Worm (Caenorhabditis elegans): ENCODE data around the gene Y81B9A.1.
"Not testable (repeated sequence)": the region's sequence is repeated elsewhere in the genome, so short reads cannot be mapped to it uniquely, and the experiment has no call there.

Y81B9A.1 gene

DNA sequence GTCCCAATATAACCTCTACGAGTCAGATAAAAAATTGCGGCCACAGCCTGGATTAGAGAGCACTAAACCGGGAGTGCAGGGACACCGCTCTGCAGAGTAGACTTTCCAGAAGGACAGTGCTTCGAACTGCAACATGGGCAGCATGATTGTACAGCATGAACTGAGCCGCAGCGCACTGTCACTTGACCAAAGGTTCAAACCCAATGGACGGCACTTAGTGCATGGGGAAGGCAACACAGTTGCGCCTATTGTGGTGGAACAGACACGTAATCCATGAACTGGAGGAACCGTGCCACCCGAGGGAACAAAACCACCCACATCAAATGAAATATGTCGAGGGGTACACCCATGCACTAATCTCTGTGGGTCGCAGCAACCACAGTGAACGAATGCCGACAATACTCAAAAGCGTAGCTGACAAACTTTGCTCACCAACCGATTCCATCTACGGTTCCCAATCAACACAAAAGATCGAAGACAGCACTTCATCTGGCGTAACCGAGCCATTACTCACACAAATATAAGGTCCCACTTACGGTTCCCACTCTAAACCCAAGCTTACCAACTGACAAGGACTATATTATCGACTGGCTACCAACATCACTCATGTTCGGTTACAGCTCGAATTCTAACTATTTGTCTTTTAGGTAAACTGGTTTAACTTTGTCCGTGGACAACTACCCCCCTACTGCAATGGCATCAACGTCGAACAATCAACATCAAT, 3.3 kb downstream of the Y81B9A.1 start:
- TF ChIP-seq Y53G8AR.9 (GFP tag; conservative IDR thresholded peaks at IDR 0.05): no peak
- no peak for TF ChIP-seq madf-3 (GFP tag; IDR thresholded peaks at IDR 0.05)
- no peak for TF ChIP-seq mel-28 (tag; optimal IDR thresholded peaks at IDR 0.05; ENCODE audit: borderline replicate concordance)
- no peak for TF ChIP-seq ztf-3 (GFP tag; optimal IDR thresholded peaks at IDR 0.05)
- no peak for TF ChIP-seq zim-3 (tag; optimal IDR thresholded peaks at IDR 0.05)
- no peak for TF ChIP-seq aptf-3 (GFP tag; IDR thresholded peaks at IDR 0.05)
- TF ChIP-seq lin-54 (GFP tag; optimal IDR thresholded peaks at IDR 0.05): no peak
- no peak for TF ChIP-seq snpc-3.4 (tag; optimal IDR thresholded peaks at IDR 0.05)
- no peak for TF ChIP-seq repo-1 (tag; optimal IDR thresholded peaks at IDR 0.05)
- TF ChIP-seq Y95B8A.8 (GFP tag; IDR thresholded peaks at IDR 0.05): no peak
- TF ChIP-seq ZK185.1 (tag; optimal IDR thresholded peaks at IDR 0.05; ENCODE audit: poor library complexity, severe bottlenecking): no peak
- no peak for TF ChIP-seq nfyb-1 (GFP tag; IDR thresholded peaks at IDR 0.05)
- TF ChIP-seq die-1 (tag; optimal IDR thresholded peaks at IDR 0.05): no peak
- TF ChIP-seq lag-1 (GFP tag; IDR thresholded peaks at IDR 0.05): no peak
- no peak for TF ChIP-seq madf-6 (GFP tag; IDR thresholded peaks at IDR 0.05)

DNA sequence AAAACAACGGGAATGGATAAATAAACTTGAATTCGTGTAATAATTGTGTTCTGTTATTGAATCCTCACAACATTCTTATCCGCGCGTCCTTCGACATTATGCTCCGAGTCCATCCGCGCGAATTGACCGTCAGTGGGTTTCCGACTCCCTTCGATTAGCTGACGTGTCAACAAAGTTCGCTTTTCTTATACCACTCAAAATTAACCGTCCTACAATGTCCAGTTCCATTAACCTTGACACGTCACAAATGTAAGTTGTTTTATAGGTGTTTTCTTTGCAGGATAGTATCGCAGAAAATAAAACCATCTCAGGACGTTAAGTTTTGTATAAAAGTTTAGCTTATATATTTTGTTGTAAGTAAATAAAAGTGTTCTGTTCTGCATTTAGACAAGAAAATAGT, 11.2 kb downstream of the Y81B9A.1 start, which contains the start of gene crb-3:
TSS of gene crb-3 (plus strand) at position 301 of the 400 bp plus-strand sequence.
- TF ChIP-seq F10E7.11 (tag; optimal IDR thresholded peaks at IDR 0.05); ZK185.1 (tag; optimal IDR thresholded peaks at IDR 0.05; ENCODE audit: poor library complexity, severe bottlenecking); sdz-38 (tag; optimal IDR thresholded peaks at IDR 0.05): not testable (repeated sequence)

DNA sequence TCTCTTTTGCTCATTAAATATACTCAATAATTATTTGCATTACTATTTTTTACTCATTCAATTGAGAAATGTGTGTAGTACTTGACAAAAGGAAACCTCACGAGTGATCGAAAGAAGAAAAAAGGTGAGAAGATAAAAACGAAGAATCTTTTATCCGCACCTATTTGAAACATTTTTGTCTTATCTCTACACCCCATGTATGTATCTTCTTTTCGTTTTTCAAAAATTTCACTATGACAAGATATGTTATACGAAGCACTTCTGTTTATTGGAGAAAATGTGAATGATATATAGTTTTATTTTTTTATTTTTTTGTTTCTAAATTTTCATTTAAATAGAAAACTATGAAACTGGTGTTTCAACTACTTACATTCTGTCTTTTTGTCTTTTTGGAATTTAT, 12.7 kb downstream of the Y81B9A.1 start:
- TF ChIP-seq F33H1.4 (GFP tag; IDR thresholded peaks at IDR 0.05): no peak

DNA sequence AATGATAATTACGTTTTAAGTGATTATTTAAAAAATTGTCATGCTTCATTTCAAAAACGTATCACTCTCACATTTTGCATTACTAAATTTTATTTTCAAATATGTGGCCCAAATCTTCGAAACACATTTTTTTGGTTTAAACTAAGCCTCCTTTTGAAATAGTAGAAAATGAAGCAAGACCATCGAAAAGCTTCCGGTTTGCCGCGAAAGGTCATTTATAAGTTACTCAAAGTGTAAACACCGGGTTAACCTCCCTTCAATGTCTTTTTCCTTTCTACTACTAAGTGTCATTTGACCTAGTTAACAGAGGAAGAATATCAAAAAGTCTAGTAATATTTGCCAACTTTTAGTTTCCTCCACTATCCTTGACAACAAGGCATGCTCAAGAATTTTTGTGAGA, 14.5 kb downstream of the Y81B9A.1 start:
- TF ChIP-seq B0261.1 (tag; optimal IDR thresholded peaks at IDR 0.05) (no peak), nhr-27 (tag; optimal IDR thresholded peaks at IDR 0.05) (no peak), madf-8 (GFP tag; conservative IDR thresholded peaks at IDR 0.05) (no peak), C06A6.2 (GFP tag; conservative IDR thresholded peaks at IDR 0.05) (no peak), nfya-2 (GFP tag; IDR thresholded peaks at IDR 0.05) (no peak), hmg-20 (GFP tag; IDR thresholded peaks at IDR 0.05) (no peak), dpff-1 (tag; optimal IDR thresholded peaks at IDR 0.05) (no peak), ztf-26 (tag; optimal IDR thresholded peaks at IDR 0.05) (no peak), bed-2 (GFP tag; IDR thresholded peaks at IDR 0.05) (no peak), sea-2 (GFP tag; IDR thresholded peaks at IDR 0.05) (no peak), Y79H2A.3 (GFP tag; conservative IDR thresholded peaks at IDR 0.05) (no peak)

DNA sequence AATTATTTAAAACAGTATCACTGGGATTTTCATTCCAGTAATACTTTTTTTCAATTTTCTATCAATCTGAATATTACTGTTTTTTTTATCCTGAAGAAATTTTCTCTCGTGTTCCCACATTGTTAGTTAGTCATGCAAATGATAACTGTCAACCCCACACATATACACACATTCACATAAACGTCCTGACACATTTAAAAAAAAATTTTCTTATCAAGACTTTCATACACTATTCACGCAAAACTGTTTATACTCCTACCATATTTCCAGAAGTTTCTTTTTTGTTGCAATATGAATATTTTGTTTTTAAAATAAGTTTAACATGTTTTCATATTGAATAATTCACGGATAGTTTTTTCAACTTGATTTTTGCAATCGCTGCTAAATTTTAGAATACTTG, 16.2 kb downstream of the Y81B9A.1 start:
- TF ChIP-seq nhr-80 (tag; optimal IDR thresholded peaks at IDR 0.05): peak; percentile 30
- no peak for TF ChIP-seq hrde-1 (tag; optimal IDR thresholded peaks at IDR 0.05; ENCODE audit: borderline replicate concordance)
- TF ChIP-seq bed-1 (GFP tag; IDR thresholded peaks at IDR 0.05): no peak
- no peak for TF ChIP-seq let-607 (tag; optimal IDR thresholded peaks at IDR 0.05)
